Fruit fly (Drosophila melanogaster): ENCODE measurements around the gene CG6761.
A peak's percentile ranks its signal among the peaks of the same experiment; 100 is the strongest.

CG6761 gene

DNA sequence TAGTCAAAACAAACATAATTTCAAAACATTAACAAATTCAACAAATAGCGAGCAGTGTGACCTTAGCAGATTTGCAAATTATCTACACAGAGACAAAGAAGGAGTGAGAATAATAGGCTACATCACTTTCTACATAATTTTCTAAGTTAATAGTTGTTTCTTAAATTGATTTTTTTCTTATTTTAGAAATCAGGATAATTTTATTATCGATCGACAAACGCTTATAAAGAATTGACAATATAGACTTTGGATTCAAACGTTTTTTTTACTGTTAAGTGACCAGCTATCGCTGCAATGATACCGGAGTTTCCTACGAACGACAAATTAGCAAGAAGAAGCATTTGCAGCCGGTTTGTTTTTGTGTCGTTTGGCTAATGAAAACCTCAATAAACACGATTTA is 19.7 kb upstream of the CG6761 start, which contains the start of the genes nbs and defl (continued):
- TF ChIP-seq CG18599 (GFP tag; optimal IDR thresholded peaks at IDR 0.05) = no peak
- TF ChIP-seq gro (GFP tag; optimal IDR thresholded peaks at IDR 0.05) = peak; percentile 57
- peak; percentile 75; the same call in 2 of the 3 replicates for TF ChIP-seq B-H1 (GFP tag; IDR thresholded peaks at IDR 0.05)
- no peak for TF ChIP-seq CG2202 (tag; optimal IDR thresholded peaks at IDR 0.05)
- peak; percentile 42 for TF ChIP-seq CG9609 (GFP tag; optimal IDR thresholded peaks at IDR 0.05)
- TF ChIP-seq nom (GFP tag; optimal IDR thresholded peaks at IDR 0.05) = no peak
- no peak for TF ChIP-seq toy (GFP tag; IDR thresholded peaks at IDR 0.05)
- TF ChIP-seq CG16813 (GFP tag; IDR thresholded peaks at IDR 0.05; ENCODE audit: partially characterized antibody) = peak; percentile 52
- peak; percentile 83 for TF ChIP-seq lmd (GFP tag; IDR thresholded peaks at IDR 0.05)
- no peak for TF ChIP-seq ci (GFP tag; IDR thresholded peaks at IDR 0.05)
- TF ChIP-seq Dref (GFP tag; IDR thresholded peaks at IDR 0.05) = peak; percentile 8; the same call in 1 of the 2 replicates
- TF ChIP-seq CHES-1-like (GFP tag; optimal IDR thresholded peaks at IDR 0.05) = peak; percentile 76
- peak; percentile 41 for TF ChIP-seq CG8089 (GFP tag; optimal IDR thresholded peaks at IDR 0.05)
- TF ChIP-seq pzg (GFP tag; optimal IDR thresholded peaks at IDR 0.05) = peak; percentile 47
- peak; percentile 82 for TF ChIP-seq Nf-YC (tag; optimal IDR thresholded peaks at IDR 0.05)
- peak; percentile 37 for TF ChIP-seq HmgD (GFP tag; optimal IDR thresholded peaks at IDR 0.05)
- peak; percentile 76 for TF ChIP-seq CG14667 (GFP tag; IDR thresholded peaks at IDR 0.05)
- peak; percentile 63 for TF ChIP-seq HLH3B (GFP tag; IDR thresholded peaks at IDR 0.05)
- no peak for TF ChIP-seq CG6175 (GFP tag; IDR thresholded peaks at IDR 0.05)
- no peak for TF ChIP-seq Asciz (GFP tag; optimal IDR thresholded peaks at IDR 0.05)
- TF ChIP-seq Sox100B (GFP tag; optimal IDR thresholded peaks at IDR 0.05) = no peak
- TF ChIP-seq CG14050 (GFP tag; IDR thresholded peaks at IDR 0.05) = peak; percentile 43; the same call in 1 of the 3 replicates
- TF ChIP-seq oc (tag; optimal IDR thresholded peaks at IDR 0.05) = no peak
- TF ChIP-seq HLHmδ (GFP tag; optimal IDR thresholded peaks at IDR 0.05) = no peak
- no peak for TF ChIP-seq Hmx (GFP tag; optimal IDR thresholded peaks at IDR 0.05)
- TF ChIP-seq CG4707 (GFP tag; optimal IDR thresholded peaks at IDR 0.05) = no peak
- TF ChIP-seq CG6765 (GFP tag; optimal IDR thresholded peaks at IDR 0.05) = no peak
- TF ChIP-seq Aef1 (GFP tag; IDR thresholded peaks at IDR 0.05) = peak; percentile 74
- TF ChIP-seq Eip74EF (GFP tag; optimal IDR thresholded peaks at IDR 0.05) = no peak
- peak; percentile 73 for TF ChIP-seq CG12391 (tag; optimal IDR thresholded peaks at IDR 0.05)
- peak; percentile 62 for TF ChIP-seq CG30020 (tag; optimal IDR thresholded peaks at IDR 0.05)
- no peak for TF ChIP-seq sd (tag; optimal IDR thresholded peaks at IDR 0.05)
- TF ChIP-seq aop (GFP tag; IDR thresholded peaks at IDR 0.05) = no peak
- no peak for TF ChIP-seq dmrt99B (tag; optimal IDR thresholded peaks at IDR 0.05)
- TF ChIP-seq D (optimal IDR thresholded peaks at IDR 0.05) = no peak
- no peak for TF ChIP-seq D (GFP tag; optimal IDR thresholded peaks at IDR 0.05)
- TF ChIP-seq CG6791 (GFP tag; IDR thresholded peaks at IDR 0.05; ENCODE audit: partially characterized antibody) = no peak
- peak; percentile 67 for TF ChIP-seq Fer1 (GFP tag; optimal IDR thresholded peaks at IDR 0.05)
- TF ChIP-seq CG32772 (GFP tag; IDR thresholded peaks at IDR 0.05) = peak; percentile 69
- TF ChIP-seq sim (GFP tag; IDR thresholded peaks at IDR 0.05) = no peak
- TF ChIP-seq unc-4 (GFP tag; IDR thresholded peaks at IDR 0.05; ENCODE audit: partially characterized antibody) = peak; percentile 63; the same call in 1 of the 2 replicates
- no peak for TF ChIP-seq Oaz (GFP tag; IDR thresholded peaks at IDR 0.05)
- peak; percentile 86 for TF ChIP-seq CG14441 (GFP tag; IDR thresholded peaks at IDR 0.05)
- peak; percentile 60 for TF ChIP-seq E2f2 (GFP tag; IDR thresholded peaks at IDR 0.05)
- TF ChIP-seq CG5180 (GFP tag; optimal IDR thresholded peaks at IDR 0.05) = no peak
- TF ChIP-seq ase (GFP tag; IDR thresholded peaks at IDR 0.05) = peak; percentile 62; the same call in 2 of the 3 replicates
- no peak for TF ChIP-seq CG33213 (GFP tag; optimal IDR thresholded peaks at IDR 0.05)
- TF ChIP-seq rib (GFP tag; IDR thresholded peaks at IDR 0.05) = peak; percentile 71
- peak; percentile 97 for TF ChIP-seq zf30C (GFP tag; optimal IDR thresholded peaks at IDR 0.05)
- TF ChIP-seq CG1233 (GFP tag; optimal IDR thresholded peaks at IDR 0.05) = no peak
- peak; percentile 59 for TF ChIP-seq CG8924 (tag; optimal IDR thresholded peaks at IDR 0.05)
